Fruit fly (Drosophila melanogaster) whole organism, embryonic: Measurements from ENCODE around the gene CG13360.

Experiments used
- Abd-B ChIP-seq: fragments of 200-800 bp; sonication (Bioruptor generic); optimal IDR thresholded peaks from 2 replicates; lab custom pipeline; 2018; ENCODE audit warnings: missing biosample characterization, mild to moderate bottlenecking, missing genetic modification characterization, moderate library complexity
- Adf1 ChIP-seq: fragments of 200-800 bp; sonication (Bioruptor generic); IDR thresholded peaks from 2 replicates; pipeline ENCODE4 v1.3.6; 2022; ENCODE audit warnings: missing biosample characterization, missing genetic modification characterization
- Aef1 ChIP-seq: fragments of 200-800 bp; sonication (Bioruptor generic); IDR thresholded peaks from 3 replicates; pipeline ENCODE4 v1.3.6; 2022; ENCODE audit warnings: missing biosample characterization, missing genetic modification characterization
- Asciz ChIP-seq: fragments of 200-800 bp; sonication (Bioruptor generic); optimal IDR thresholded peaks from 2 replicates; lab custom pipeline; 2017; ENCODE audit warnings: missing biosample characterization, mild to moderate bottlenecking, missing genetic modification characterization, missing genetic modification reagents
- C15 ChIP-seq: fragments of 200-800 bp; sonication (Bioruptor generic); IDR thresholded peaks from 3 replicates; pipeline ENCODE4 v1.3.6; 2022; ENCODE audit warnings: missing biosample characterization, missing genetic modification characterization
- CG11696 ChIP-seq: fragments of 200-800 bp; sonication (Bioruptor generic); IDR thresholded peaks from 2 replicates; pipeline ENCODE4 v1.3.6; 2022; ENCODE audit warnings: missing biosample characterization, missing genetic modification characterization
- CG15011 ChIP-seq: fragments of 200-800 bp; sonication (Bioruptor generic); optimal IDR thresholded peaks from 3 replicates; lab custom pipeline; 2018; ENCODE audit warnings: missing biosample characterization, mild to moderate bottlenecking, missing genetic modification characterization
- CG1529 ChIP-seq: fragments of 200-800 bp; sonication (Bioruptor generic); optimal IDR thresholded peaks from 3 replicates; lab custom pipeline; 2018; ENCODE audit warnings: missing biosample characterization, missing genetic modification characterization
- CG15479 ChIP-seq: fragments of 200-800 bp; sonication (Bioruptor generic); optimal IDR thresholded peaks from 3 replicates; lab custom pipeline; 2019; ENCODE audit warnings: missing biosample characterization, mild to moderate bottlenecking, missing genetic modification characterization, moderate library complexity
- CG15514 ChIP-seq: fragments of 200-800 bp; sonication (Bioruptor generic); optimal IDR thresholded peaks from 3 replicates; lab custom pipeline; 2017; ENCODE audit warnings: missing biosample characterization, missing genetic modification characterization, mild to moderate bottlenecking, moderate library complexity, missing genetic modification reagents
- CG15696 ChIP-seq: fragments of 200-800 bp; sonication (Bioruptor generic); optimal IDR thresholded peaks from 2 replicates; lab custom pipeline; 2019; ENCODE audit warnings: missing biosample characterization, mild to moderate bottlenecking, missing genetic modification characterization, moderate library complexity
- CG3163 ChIP-seq: fragments of 200-800 bp; sonication (Bioruptor generic); optimal IDR thresholded peaks from 3 replicates; lab custom pipeline; 2016; ENCODE audit warnings: missing biosample characterization, missing genetic modification characterization
- CG34224 ChIP-seq: fragments of 200-800 bp; sonication (Bioruptor generic); IDR thresholded peaks from 3 replicates; pipeline ENCODE4 v1.3.6; 2022; ENCODE audit warnings: missing biosample characterization, missing genetic modification characterization; ENCODE audit not compliant: partially characterized antibody
- CG34376 ChIP-seq: fragments of 200-800 bp; sonication (Bioruptor generic); optimal IDR thresholded peaks from 2 replicates; lab custom pipeline; 2018; ENCODE audit warnings: missing biosample characterization, mild to moderate bottlenecking, missing genetic modification characterization
- CG4617 ChIP-seq: fragments of 200-800 bp; sonication (Bioruptor generic); optimal IDR thresholded peaks from 3 replicates; lab custom pipeline; 2016; ENCODE audit warnings: missing biosample characterization, missing genetic modification characterization, borderline replicate concordance
- CG6254 ChIP-seq: fragments of 200-800 bp; sonication (Bioruptor generic); optimal IDR thresholded peaks from 3 replicates; lab custom pipeline; 2017; ENCODE audit warnings: mild to moderate bottlenecking, missing biosample characterization, missing genetic modification reagents, missing genetic modification characterization
- CG7357 ChIP-seq: fragments of 200-800 bp; sonication (Bioruptor generic); IDR thresholded peaks from 3 replicates; pipeline ENCODE4 v1.3.6; 2022; ENCODE audit warnings: missing biosample characterization, missing genetic modification characterization
- Dbx ChIP-seq: fragments of 200-800 bp; sonication (Bioruptor generic); IDR thresholded peaks from 3 replicates; pipeline ENCODE4 v1.3.6; 2022; ENCODE audit warnings: missing biosample characterization, missing genetic modification characterization
- Dip2 ChIP-seq: fragments of 200-800 bp; sonication (Bioruptor generic); IDR thresholded peaks from 2 replicates; pipeline ENCODE4 v1.3.6; 2022; ENCODE audit warnings: missing biosample characterization, missing genetic modification characterization
- Dll ChIP-seq: fragments of 200-800 bp; sonication (Bioruptor generic); IDR thresholded peaks from 4 replicates; pipeline ENCODE4 v1.3.6; 2022; ENCODE audit warnings: missing biosample characterization, missing genetic modification characterization; ENCODE audit not compliant: partially characterized antibody
- Hmr ChIP-seq: fragments of 200-800 bp; sonication (Bioruptor generic); optimal IDR thresholded peaks from 3 replicates; lab custom pipeline; 2017; ENCODE audit warnings: mild to moderate bottlenecking, missing biosample characterization, missing genetic modification reagents, missing genetic modification characterization
- Lhr ChIP-seq: fragments of 200-800 bp; sonication (Bioruptor generic); optimal IDR thresholded peaks from 3 replicates; lab custom pipeline; 2017; ENCODE audit warnings: mild to moderate bottlenecking, missing biosample characterization, missing genetic modification reagents, missing genetic modification characterization
- NC2β ChIP-seq: fragments of 200-800 bp; sonication (Bioruptor generic); optimal IDR thresholded peaks from 2 replicates; lab custom pipeline; 2016; ENCODE audit warnings: missing biosample characterization, missing genetic modification characterization
- Optix ChIP-seq: fragments of 200-800 bp; sonication (Bioruptor generic); IDR thresholded peaks from 3 replicates; pipeline ENCODE4 v1.3.6; 2022; ENCODE audit warnings: missing biosample characterization, missing genetic modification characterization
- Pdp1 ChIP-seq, 2 experiments: fragments of 200-800 bp; sonication (Bioruptor generic); optimal IDR thresholded peaks; 3 replicates each; lab custom pipeline; 2016; ENCODE audit warnings: missing biosample characterization in 2 of 2, missing genetic modification characterization in 2 of 2, mild to moderate bottlenecking in 1 of 2, moderate library complexity in 1 of 2
- Sin3A ChIP-seq: fragments of >200 bp; optimal IDR thresholded peaks from 2 replicates; lab custom pipeline; 2018
- Six4 ChIP-seq: fragments of 200-800 bp; sonication (Bioruptor generic); optimal IDR thresholded peaks from 2 replicates; lab custom pipeline; 2016; ENCODE audit warnings: missing biosample characterization, missing genetic modification characterization
- Sry-δ ChIP-seq: fragments of 200-800 bp; sonication (Bioruptor generic); optimal IDR thresholded peaks from 2 replicates; lab custom pipeline; 2016; ENCODE audit warnings: missing biosample characterization, missing genetic modification characterization
- ap ChIP-seq: fragments of 200-800 bp; sonication (Bioruptor generic); IDR thresholded peaks from 2 replicates; pipeline ENCODE4 v1.3.6; 2022; ENCODE audit warnings: missing biosample characterization, missing genetic modification characterization
- bigmax ChIP-seq: fragments of 200-800 bp; sonication (Bioruptor generic); optimal IDR thresholded peaks from 2 replicates; lab custom pipeline; 2018; ENCODE audit warnings: missing biosample characterization, mild to moderate bottlenecking, missing genetic modification characterization
- br ChIP-seq: fragments of >200 bp; optimal IDR thresholded peaks from 2 replicates; lab custom pipeline; 2017
- cato ChIP-seq: fragments of 200-800 bp; sonication (Bioruptor generic); optimal IDR thresholded peaks from 2 replicates; lab custom pipeline; 2016; ENCODE audit warnings: missing biosample characterization, missing genetic modification characterization, borderline replicate concordance
- crc ChIP-seq: fragments of 200-800 bp; sonication (Bioruptor generic); optimal IDR thresholded peaks from 2 replicates; lab custom pipeline; 2016; ENCODE audit warnings: missing biosample characterization, missing genetic modification characterization
- crol ChIP-seq: fragments of 200-800 bp; sonication (Bioruptor generic); IDR thresholded peaks from 2 replicates; pipeline ENCODE4 v1.3.6; 2022; ENCODE audit warnings: missing biosample characterization, missing genetic modification characterization
- exex ChIP-seq: fragments of 200-800 bp; sonication (Bioruptor generic); optimal IDR thresholded peaks from 4 replicates; lab custom pipeline; 2018; ENCODE audit warnings: missing biosample characterization, mild to moderate bottlenecking, missing genetic modification characterization, moderate library complexity
- fd64A ChIP-seq: fragments of 200-800 bp; sonication (Bioruptor generic); optimal IDR thresholded peaks from 3 replicates; lab custom pipeline; 2018; ENCODE audit warnings: missing biosample characterization, mild to moderate bottlenecking, missing genetic modification characterization
- ftz-f1 ChIP-seq: fragments of 200-800 bp; sonication (Bioruptor generic); optimal IDR thresholded peaks from 2 replicates; lab custom pipeline; 2016; ENCODE audit warnings: missing biosample characterization, missing genetic modification characterization
- gro ChIP-seq: fragments of 200-800 bp; sonication (Bioruptor generic); optimal IDR thresholded peaks from 2 replicates; lab custom pipeline; 2016; ENCODE audit warnings: missing biosample characterization, missing genetic modification characterization
- gsb ChIP-seq: fragments of 200-800 bp; sonication (Bioruptor generic); IDR thresholded peaks from 2 replicates; pipeline ENCODE4 v1.3.6; 2022; ENCODE audit warnings: missing biosample characterization, missing genetic modification characterization
- hb ChIP-seq: fragments of 200-800 bp; sonication (Bioruptor generic); IDR thresholded peaks from 3 replicates; pipeline ENCODE4 v1.3.6; 2022; ENCODE audit warnings: missing biosample characterization, missing genetic modification characterization; ENCODE audit not compliant: partially characterized antibody
- hkb ChIP-seq, 2 experiments: fragments of 200-800 bp in 1 of 2; fragments of >200 bp in 1 of 2; sonication (Bioruptor generic) in 1 of 2; IDR thresholded peaks in 1 of 2; optimal IDR thresholded peaks in 1 of 2; 2 replicates each; pipeline versions ENCODE4 v1.3.6 to Lab custom; 2017 to 2022; ENCODE audit warnings: missing biosample characterization in 1 of 2, missing genetic modification characterization in 1 of 2
- inv ChIP-seq: fragments of 200-800 bp; sonication (Bioruptor generic); IDR thresholded peaks from 2 replicates; pipeline ENCODE4 v1.3.6; 2022; ENCODE audit warnings: missing biosample characterization, missing genetic modification characterization; ENCODE audit not compliant: partially characterized antibody
- lmd ChIP-seq: fragments of 200-800 bp; sonication (Bioruptor generic); IDR thresholded peaks from 2 replicates; pipeline ENCODE4 v1.3.6; 2022; ENCODE audit warnings: missing biosample characterization, missing genetic modification characterization
- ranshi ChIP-seq: fragments of 200-800 bp; sonication (Bioruptor generic); IDR thresholded peaks from 2 replicates; pipeline ENCODE4 v1.3.6; 2022; ENCODE audit warnings: missing biosample characterization, missing genetic modification characterization
- ro ChIP-seq: fragments of 200-800 bp; sonication (Bioruptor generic); IDR thresholded peaks from 2 replicates; pipeline ENCODE4 v1.3.6; 2022; ENCODE audit warnings: missing biosample characterization, missing genetic modification characterization
- row ChIP-seq: fragments of 200-800 bp; sonication (Bioruptor generic); IDR thresholded peaks from 3 replicates; pipeline ENCODE4 v1.3.6; 2022; ENCODE audit warnings: missing biosample characterization, missing genetic modification characterization
- salm ChIP-seq: fragments of 200-800 bp; sonication (Bioruptor generic); optimal IDR thresholded peaks from 2 replicates; lab custom pipeline; 2018; ENCODE audit warnings: missing biosample characterization, mild to moderate bottlenecking, missing genetic modification characterization
- ssp ChIP-seq: fragments of 200-800 bp; sonication (Bioruptor generic); IDR thresholded peaks from 2 replicates; pipeline ENCODE4 v1.3.6; 2022; ENCODE audit warnings: missing biosample characterization, missing genetic modification characterization
- tna ChIP-seq: fragments of 200-800 bp; sonication (Bioruptor generic); IDR thresholded peaks from 2 replicates; pipeline ENCODE4 v1.3.6; 2022; ENCODE audit warnings: missing biosample characterization, missing genetic modification characterization; ENCODE audit not compliant: partially characterized antibody
- usp ChIP-seq: fragments of >200 bp; optimal IDR thresholded peaks from 2 replicates; lab custom pipeline; 2017; ENCODE audit warnings: missing biosample characterization, missing genetic modification characterization
- zf30C ChIP-seq: fragments of 200-800 bp; sonication (Bioruptor generic); optimal IDR thresholded peaks from 3 replicates; lab custom pipeline; 2018; ENCODE audit warnings: missing biosample characterization, mild to moderate bottlenecking, missing genetic modification characterization

The CG13360 gene

dm6 chrX:796397-796989 lies 6.6 kb upstream of the CG13360 start (continued):
- peak; percentile 90 for TF ChIP-seq Hmr (GFP tag; lab: Kevin White, UChicago)
- no peak for TF ChIP-seq hkb (optimal IDR thresholded peaks at IDR 0.05; lab: Kevin White, UChicago)
- no peak for TF ChIP-seq hkb (GFP tag; IDR thresholded peaks at IDR 0.05; lab: Robert Waterston, UW)
- TF ChIP-seq tna = peak; percentile 80
- TF ChIP-seq Asciz (GFP tag; lab: Kevin White, UChicago) = no peak
- no peak for TF ChIP-seq gsb
- TF ChIP-seq br (lab: Kevin White, UChicago) = no peak
- TF ChIP-seq usp (GFP tag; lab: Kevin White, UChicago) = no peak
- no peak for TF ChIP-seq CG7357 (GFP tag; lab: Robert Waterston, UW)
- TF ChIP-seq fd64A (GFP tag; lab: Kevin White, UChicago) = peak; percentile 21
- TF ChIP-seq Pdp1 (GFP tag; optimal IDR thresholded peaks at IDR 0.05; lab: Kevin White, UChicago) = peak in 1 of 2 experiments; percentile 90
- peak; percentile 42 for TF ChIP-seq CG15479
- TF ChIP-seq bigmax = no peak
- no peak for TF ChIP-seq cato (GFP tag; lab: Kevin White, UChicago)
- no peak for TF ChIP-seq CG4617
- no peak for TF ChIP-seq salm (tag; lab: Kevin White, UChicago)
- no peak for TF ChIP-seq Sin3A (lab: Kevin White, UChicago)
- TF ChIP-seq C15 (GFP tag; lab: Robert Waterston, UW) = no peak
- TF ChIP-seq CG11696 (GFP tag; lab: Robert Waterston, UW) = no peak
- TF ChIP-seq Lhr (GFP tag; lab: Kevin White, UChicago) = peak; percentile 100
- TF ChIP-seq Dll = peak; percentile 99
- TF ChIP-seq CG34224 (GFP tag; lab: Robert Waterston, UW) = peak; percentile 98
- no peak for TF ChIP-seq lmd
- no peak for TF ChIP-seq zf30C (GFP tag; lab: Kevin White, UChicago)
- no peak for TF ChIP-seq ssp (GFP tag; lab: Robert Waterston, UW)
- no peak for TF ChIP-seq gro (GFP tag; lab: Kevin White, UChicago)
- TF ChIP-seq ftz-f1 (GFP tag; lab: Kevin White, UChicago) = peak; percentile 15
- peak; percentile 88 for TF ChIP-seq hb (GFP tag; lab: Robert Waterston, UW)
- no peak for TF ChIP-seq ap (GFP tag; lab: Robert Waterston, UW)
- TF ChIP-seq Six4 (GFP tag; lab: Kevin White, UChicago) = no peak
- no peak for TF ChIP-seq CG6254 (GFP tag; lab: Kevin White, UChicago)
- TF ChIP-seq Optix (GFP tag; lab: Robert Waterston, UW) = no peak
- TF ChIP-seq NC2β = peak; percentile 5
- TF ChIP-seq ranshi (GFP tag; lab: Robert Waterston, UW) = 0 out of 2 replicates have a peak, but pooled peaks have one; percentile 15
- TF ChIP-seq CG15514 (GFP tag; lab: Kevin White, UChicago) = peak; percentile 18
- no peak for TF ChIP-seq CG3163 (GFP tag; lab: Kevin White, UChicago)
- TF ChIP-seq exex (tag; lab: Kevin White, UChicago) = peak; percentile 12
- peak; percentile 95 for TF ChIP-seq row (GFP tag; lab: Robert Waterston, UW)
- TF ChIP-seq Sry-δ (GFP tag; lab: Kevin White, UChicago) = peak; percentile 60
- no peak for TF ChIP-seq CG1529 (GFP tag; lab: Kevin White, UChicago)
- peak; percentile 86 for TF ChIP-seq inv (GFP tag; lab: Robert Waterston, UW)
- no peak for TF ChIP-seq CG15696 (tag; lab: Kevin White, UChicago)
- no peak for TF ChIP-seq Dip2 (GFP tag; lab: Robert Waterston, UW)
- TF ChIP-seq crc = no peak
- no peak for TF ChIP-seq Adf1 (GFP tag; lab: Robert Waterston, UW)
- TF ChIP-seq crol (GFP tag; lab: Robert Waterston, UW) = no peak
- peak; percentile 31 for TF ChIP-seq CG34376 (GFP tag; lab: Kevin White, UChicago)
- TF ChIP-seq ro (GFP tag; lab: Robert Waterston, UW) = no peak
- peak; percentile 10 for TF ChIP-seq Abd-B
- no peak for TF ChIP-seq Dbx (GFP tag; lab: Robert Waterston, UW)
- no peak for TF ChIP-seq Aef1 (GFP tag; lab: Robert Waterston, UW)
- no peak for TF ChIP-seq CG15011
